Worm (Caenorhabditis elegans): ENCODE results near the gene Y39A3B.7.

The Y39A3B.7 gene

ce11 chrIII:1951388-1951787 is 33.4 kb downstream of the Y39A3B.7 start, which contains the start of gene F53A3.7:
Gene F53A3.7 (plus strand): TSS chrIII:1951526.
- TF ChIP-seq lsy-2 (tag; optimal IDR thresholded peaks at IDR 0.05) (peak; percentile 23 to 31), nhr-21 (tag; optimal IDR thresholded peaks at IDR 0.05) (no peak), ama-1 (optimal IDR thresholded peaks at IDR 0.05) (peak; percentile 15), sem-4 (tag; optimal IDR thresholded peaks at IDR 0.05) (peak; percentile 13)

- TF ChIP-seq peb-1 (tag; optimal IDR thresholded peaks at IDR 0.05) (no peak), crh-2 (tag; optimal IDR thresholded peaks at IDR 0.05) (peak; percentile 95), nhr-77 (tag; optimal IDR thresholded peaks at IDR 0.05) (no peak), ztf-4 (tag; optimal IDR thresholded peaks at IDR 0.05) (peak; percentile 50), nhr-6 (tag; optimal IDR thresholded peaks at IDR 0.05) (peak; percentile 80), nhr-23 (tag; optimal IDR thresholded peaks at IDR 0.05) (no peak), lin-13 (GFP tag; optimal IDR thresholded peaks at IDR 0.05) (peak; percentile 97), dmd-4 (tag; optimal IDR thresholded peaks at IDR 0.05) (no peak), ceh-82 (tag; optimal IDR thresholded peaks at IDR 0.05) (peak; percentile 70), nhr-12 (tag; optimal IDR thresholded peaks at IDR 0.05) (no peak), elt-3 (tag; optimal IDR thresholded peaks at IDR 0.05) (no peak), ztf-11 (tag; optimal IDR thresholded peaks at IDR 0.05) (no peak), lin-39 (tag; optimal IDR thresholded peaks at IDR 0.05) (peak; percentile 60), blmp-1 (tag; optimal IDR thresholded peaks at IDR 0.05; ENCODE audit: insufficient read depth) (peak; percentile 64), unc-55 (GFP tag; optimal IDR thresholded peaks at IDR 0.05) (peak; percentile 98), mdl-1 (tag; optimal IDR thresholded peaks at IDR 0.05) (no peak), skn-1 (tag; optimal IDR thresholded peaks at IDR 0.05) (no peak), snpc-4 (tag; optimal IDR thresholded peaks at IDR 0.05) (peak; percentile 73), ztf-1 (GFP tag; conservative IDR thresholded peaks at IDR 0.05) (no peak), nhr-129 (tag; optimal IDR thresholded peaks at IDR 0.05) (peak; percentile 97), zag-1 (tag; optimal IDR thresholded peaks at IDR 0.05) (peak; percentile 77), lsy-2 (tag; optimal IDR thresholded peaks at IDR 0.05) (peak; percentile 77 to 95), unc-62 (GFP tag; optimal IDR thresholded peaks at IDR 0.05) (no peak), nhr-10 (tag; optimal IDR thresholded peaks at IDR 0.05) (no peak), nhr-237 (tag; optimal IDR thresholded peaks at IDR 0.05) (peak; percentile 42), F13H6.1 (tag; optimal IDR thresholded peaks at IDR 0.05) (peak; percentile 81), Y55F3AM.14 (GFP tag; optimal IDR thresholded peaks at IDR 0.05) (no peak), fos-1 (tag; optimal IDR thresholded peaks at IDR 0.05) (peak; percentile 76), alr-1 (tag; optimal IDR thresholded peaks at IDR 0.05) (no peak), C34F6.9 (tag; optimal IDR thresholded peaks at IDR 0.05) (peak; percentile 95), sma-9 (GFP tag; optimal IDR thresholded peaks at IDR 0.05) (peak; percentile 92), sma-9 (tag; optimal IDR thresholded peaks at IDR 0.05) (no peak), ceh-16 (tag; optimal IDR thresholded peaks at IDR 0.05) (peak; percentile 44), ama-1 (optimal IDR thresholded peaks at IDR 0.05) (peak; percentile 72), R02D3.7 (tag; optimal IDR thresholded peaks at IDR 0.05) (no peak), elt-1 (tag; optimal IDR thresholded peaks at IDR 0.05) (no peak), mab-5 (tag; optimal IDR thresholded peaks at IDR 0.05) (peak; percentile 77), nhr-25 (tag; optimal IDR thresholded peaks at IDR 0.05) (peak; percentile 90), lin-11 (tag; optimal IDR thresholded peaks at IDR 0.05) (peak; percentile 88), mbf-1 (tag; optimal IDR thresholded peaks at IDR 0.05) (no peak), egl-27 (tag; optimal IDR thresholded peaks at IDR 0.05) (peak; percentile 11), sma-3 (GFP tag; optimal IDR thresholded peaks at IDR 0.05) (peak; percentile 85), unc-39 (tag; optimal IDR thresholded peaks at IDR 0.05) (no peak), aly-2 (tag; optimal IDR thresholded peaks at IDR 0.05) (no peak), ZK546.5 (tag; optimal IDR thresholded peaks at IDR 0.05) (peak; percentile 57), nhr-21 (tag; optimal IDR thresholded peaks at IDR 0.05) (peak; percentile 86), gmeb-1 (tag; optimal IDR thresholded peaks at IDR 0.05) (peak; percentile 98), nhr-11 (tag; optimal IDR thresholded peaks at IDR 0.05) (no peak), sem-4 (tag; optimal IDR thresholded peaks at IDR 0.05) (peak; percentile 78)
Measured at ce11 chrIII:1950236-1950635, 34.5 kb downstream of the Y39A3B.7 start, which contains the start of the genes polh-1 and rps-22. Gene polh-1 (minus strand): TSS chrIII:1950269. Gene rps-22 (plus strand): TSS chrIII:1950535.

Data from whole organism, L2 larva.